Worm (Caenorhabditis elegans) whole organism, L3 larva: ENCODE results near the gene scl-5.
A peak's percentile ranks its signal among the peaks of the same experiment; 100 is the strongest.

Experiments used
- R02D3.7 ChIP-seq: fragments of 150-350 bp; optimal IDR thresholded peaks from 2 replicates; lab custom pipeline; 2014; ENCODE audit warnings: missing biosample characterization, missing genetic modification characterization
- ama-1 ChIP-seq: fragments of 150-350 bp; optimal IDR thresholded peaks from 2 replicates; lab custom pipeline; 2018
- ceh-28 ChIP-seq: fragments of 150-350 bp; optimal IDR thresholded peaks from 2 replicates; lab custom pipeline; 2014; ENCODE audit warnings: missing biosample characterization, missing genetic modification reagents, missing genetic modification characterization
- ceh-82 ChIP-seq: fragments of 150-350 bp; optimal IDR thresholded peaks from 2 replicates; lab custom pipeline; 2014; ENCODE audit warnings: missing biosample characterization, missing genetic modification characterization
- daf-12 ChIP-seq: fragments of 150-350 bp; optimal IDR thresholded peaks from 2 replicates; lab custom pipeline; 2014; ENCODE audit warnings: missing biosample characterization, missing genetic modification reagents, missing genetic modification characterization
- elt-1 ChIP-seq: fragments of 150-350 bp; optimal IDR thresholded peaks from 2 replicates; lab custom pipeline; 2014; ENCODE audit warnings: missing biosample characterization, missing genetic modification characterization
- elt-2 ChIP-seq: sonication (generic microtip); optimal IDR thresholded peaks from 2 replicates; lab custom pipeline; 2016; ENCODE audit warnings: missing genetic modification reagents, mild to moderate bottlenecking, missing genetic modification characterization, missing compliant biosample characterization
- elt-3 ChIP-seq, 3 experiments: fragments of 150-350 bp in 1 of 3; sonication (generic microtip) in 2 of 3; optimal IDR thresholded peaks; 2 replicates in 2 of 3; 4 replicates in 1 of 3; lab custom pipeline; 2014 to 2017; ENCODE audit warnings: missing biosample characterization in 3 of 3, missing genetic modification characterization in 3 of 3
- eor-1 ChIP-seq, 2 experiments: fragments of 150-350 bp; optimal IDR thresholded peaks; 2 replicates each; lab custom pipeline; 2014 to 2018; ENCODE audit warnings: missing biosample characterization in 2 of 2, missing genetic modification characterization in 2 of 2
- fkh-10 ChIP-seq: sonication (generic microtip); optimal IDR thresholded peaks from 2 replicates; lab custom pipeline; 2017; ENCODE audit warnings: missing biosample characterization, missing genetic modification reagents, missing genetic modification characterization
- fos-1 ChIP-seq: fragments of 150-350 bp; optimal IDR thresholded peaks from 2 replicates; lab custom pipeline; 2014; ENCODE audit warnings: missing biosample characterization, missing genetic modification characterization
- hmg-11 ChIP-seq: sonication (generic microtip); optimal IDR thresholded peaks from 2 replicates; lab custom pipeline; 2016; ENCODE audit warnings: missing genetic modification characterization, missing compliant biosample characterization
- jun-1 ChIP-seq: fragments of 150-350 bp; optimal IDR thresholded peaks from 2 replicates; lab custom pipeline; 2014; ENCODE audit warnings: missing biosample characterization, missing genetic modification reagents, missing genetic modification characterization
- lin-15B ChIP-seq: fragments of 150-350 bp; optimal IDR thresholded peaks from 2 replicates; lab custom pipeline; 2014; ENCODE audit warnings: missing biosample characterization, missing genetic modification characterization
- lin-39 ChIP-seq: fragments of 150-350 bp; optimal IDR thresholded peaks from 2 replicates; lab custom pipeline; 2018; ENCODE audit warnings: missing biosample characterization, missing genetic modification reagents, missing genetic modification characterization
- lsy-12 ChIP-seq: sonication (generic microtip); optimal IDR thresholded peaks from 2 replicates; lab custom pipeline; 2016; ENCODE audit warnings: mild to moderate bottlenecking, missing genetic modification characterization, missing compliant biosample characterization
- mml-1 ChIP-seq: fragments of 150-350 bp; sonication (generic microtip); optimal IDR thresholded peaks from 3 replicates; lab custom pipeline; 2014; ENCODE audit warnings: missing biosample characterization, missing genetic modification characterization
- nfya-1 ChIP-seq: sonication (generic microtip); optimal IDR thresholded peaks from 2 replicates; lab custom pipeline; 2017; ENCODE audit warnings: missing genetic modification characterization, mild to moderate bottlenecking, missing compliant biosample characterization, antibody characterized with exemption, moderate library complexity; ENCODE audit not compliant: insufficient read depth
- nhr-11 ChIP-seq: fragments of 150-350 bp; optimal IDR thresholded peaks from 2 replicates; lab custom pipeline; 2014; ENCODE audit warnings: missing biosample characterization, missing genetic modification characterization
- nhr-12 ChIP-seq: fragments of 150-350 bp; optimal IDR thresholded peaks from 2 replicates; lab custom pipeline; 2014; ENCODE audit warnings: missing biosample characterization, missing genetic modification characterization
- nhr-23 ChIP-seq: fragments of 150-350 bp; optimal IDR thresholded peaks from 2 replicates; lab custom pipeline; 2014; ENCODE audit warnings: missing biosample characterization, missing genetic modification reagents, missing genetic modification characterization
- nhr-25 ChIP-seq: sonication (generic microtip); optimal IDR thresholded peaks from 2 replicates; lab custom pipeline; 2017; ENCODE audit warnings: missing biosample characterization, missing genetic modification characterization
- nhr-67 ChIP-seq: fragments of 150-350 bp; optimal IDR thresholded peaks from 2 replicates; lab custom pipeline; 2014; ENCODE audit warnings: missing biosample characterization, missing genetic modification characterization
- nhr-76 ChIP-seq: fragments of 150-350 bp; sonication (generic microtip); optimal IDR thresholded peaks from 5 replicates; lab custom pipeline; 2014; ENCODE audit warnings: missing biosample characterization, missing genetic modification characterization
- nhr-77 ChIP-seq: fragments of 150-350 bp; optimal IDR thresholded peaks from 2 replicates; lab custom pipeline; 2014; ENCODE audit warnings: missing biosample characterization, missing genetic modification characterization
- pha-4 ChIP-seq: fragments of 150-350 bp; optimal IDR thresholded peaks from 2 replicates; lab custom pipeline; 2014; ENCODE audit warnings: missing biosample characterization, missing genetic modification reagents, missing genetic modification characterization
- pqm-1 ChIP-seq: fragments of 150-350 bp; optimal IDR thresholded peaks from 2 replicates; lab custom pipeline; 2017; ENCODE audit warnings: missing biosample characterization, missing genetic modification characterization, inconsistent platforms
- skn-1 ChIP-seq: fragments of 150-350 bp; optimal IDR thresholded peaks from 2 replicates; lab custom pipeline; 2014; ENCODE audit warnings: missing biosample characterization, missing genetic modification characterization
- snpc-4 ChIP-seq: fragments of 150-350 bp; optimal IDR thresholded peaks from 2 replicates; lab custom pipeline; 2014; ENCODE audit warnings: missing biosample characterization, missing genetic modification characterization
- tbx-2 ChIP-seq: sonication (generic microtip); optimal IDR thresholded peaks from 2 replicates; lab custom pipeline; 2016; ENCODE audit warnings: mild to moderate bottlenecking, missing genetic modification characterization, missing compliant biosample characterization
- zag-1 ChIP-seq: fragments of 150-350 bp; optimal IDR thresholded peaks from 2 replicates; lab custom pipeline; 2014; ENCODE audit warnings: missing biosample characterization, missing genetic modification characterization
- ztf-11 ChIP-seq: fragments of 150-350 bp; optimal IDR thresholded peaks from 2 replicates; lab custom pipeline; 2014; ENCODE audit warnings: missing biosample characterization, missing genetic modification characterization
- ztf-4 ChIP-seq: fragments of 150-350 bp; optimal IDR thresholded peaks from 2 replicates; lab custom pipeline; 2014; ENCODE audit warnings: missing biosample characterization, missing genetic modification characterization

The scl-5 gene

ce11 chrIV:13035302-13035701, 28.5 kb upstream of the scl-5 start:
- TF ChIP-seq fkh-10 (GFP tag; lab: Kevin White, UChicago) = no peak
- no peak for TF ChIP-seq daf-12
- no peak for TF ChIP-seq nhr-23 (tag; lab: Kevin White, UChicago)
- no peak for TF ChIP-seq snpc-4 (tag; lab: Kevin White, UChicago)
- TF ChIP-seq ceh-82 (tag; lab: Kevin White, UChicago) = no peak
- peak; percentile 25 for TF ChIP-seq ama-1 (lab: Kevin White, UChicago)

- TF ChIP-seq lsy-12 (tag; lab: Kevin White, UChicago) (no peak), elt-2 (no peak), R02D3.7 (tag; lab: Kevin White, UChicago) (no peak), elt-1 (tag; lab: Kevin White, UChicago) (no peak), pha-4 (tag; lab: Kevin White, UChicago) (no peak), nhr-76 (tag; lab: Kevin White, UChicago) (no peak), lin-39 (tag; lab: Kevin White, UChicago) (no peak), ceh-82 (tag; lab: Kevin White, UChicago) (no peak), ztf-11 (tag; lab: Kevin White, UChicago) (no peak), nfya-1 (tag; lab: Kevin White, UChicago) (no peak), ama-1 (lab: Kevin White, UChicago) (no peak), zag-1 (no peak)
These were observed 27.0 kb upstream of the scl-5 start for ce11 chrIV:13036835-13037234.

- TF ChIP-seq mml-1 (no peak), nhr-77 (tag; lab: Kevin White, UChicago) (no peak), R02D3.7 (tag; lab: Kevin White, UChicago) (no peak), nhr-76 (tag; lab: Kevin White, UChicago) (no peak), ztf-4 (tag; lab: Kevin White, UChicago) (no peak), tbx-2 (tag; lab: Kevin White, UChicago) (no peak), nhr-67 (no peak), jun-1 (tag; lab: Kevin White, UChicago) (no peak), ztf-11 (tag; lab: Kevin White, UChicago) (no peak), nhr-11 (tag; lab: Kevin White, UChicago) (no peak), nhr-12 (tag; lab: Kevin White, UChicago) (no peak), skn-1 (tag; lab: Kevin White, UChicago) (no peak), hmg-11 (tag; lab: Kevin White, UChicago) (no peak), fos-1 (no peak), nhr-25 (no peak), elt-3 (tag; optimal IDR thresholded peaks at IDR 0.05; lab: Kevin White, UChicago) (no peak), daf-12 (no peak), fkh-10 (GFP tag; lab: Kevin White, UChicago) (no peak), eor-1 (tag; optimal IDR thresholded peaks at IDR 0.05; lab: Kevin White, UChicago) (no peak), elt-1 (tag; lab: Kevin White, UChicago) (no peak)
These were observed 24.9 kb upstream of the scl-5 start, which contains the start of gene F49E11.2 for ce11 chrIV:13038888-13039287. Gene F49E11.2, minus strand, starts transcription at chrIV:13038988.

ce11 chrIV:13041486-13041885, 22.3 kb upstream of the scl-5 start:
- TF ChIP-seq zag-1 (no peak), nfya-1 (tag; lab: Kevin White, UChicago) (peak; percentile 79), ama-1 (lab: Kevin White, UChicago) (no peak)

ce11 chrIV:13042091-13042490, 21.7 kb upstream of the scl-5 start, which contains the start of gene amt-2:
Gene amt-2, plus strand, starts transcription at chrIV:13042391.
- TF ChIP-seq pqm-1 (tag; lab: Kevin White, UChicago) = no peak
- no peak for TF ChIP-seq nhr-23 (tag; lab: Kevin White, UChicago)
- TF ChIP-seq ztf-11 (tag; lab: Kevin White, UChicago) = no peak
- TF ChIP-seq elt-3 (tag; optimal IDR thresholded peaks at IDR 0.05; lab: Kevin White, UChicago) = no peak
- TF ChIP-seq ceh-28 (tag; lab: Kevin White, UChicago) = no peak
- TF ChIP-seq lin-15B (tag; lab: Kevin White, UChicago) = no peak
- no peak for TF ChIP-seq lin-39 (tag; lab: Kevin White, UChicago)
- no peak for TF ChIP-seq elt-1 (tag; lab: Kevin White, UChicago)
